Worm (Caenorhabditis elegans) whole organism, young adult: ENCODE data around the gene pyc-1.

ENCODE experiments used
- F33H1.4 ChIP-seq: fragments of 200-800 bp; sonication (Bioruptor generic); IDR thresholded peaks from 2 replicates; pipeline ENCODE4 v1.3.6; 2022; ENCODE audit warnings: missing genetic modification reagents, missing genetic modification characterization, missing compliant biosample characterization
- F39B2.1 ChIP-seq: fragments of 200-800 bp; sonication (Bioruptor generic); IDR thresholded peaks from 2 replicates; pipeline ENCODE4 v1.3.6; 2022; ENCODE audit warnings: missing genetic modification reagents, missing genetic modification characterization, missing compliant biosample characterization
- attf-3 ChIP-seq: fragments of 200-800 bp; sonication (Bioruptor generic); conservative IDR thresholded peaks from 2 replicates; pipeline ENCODE4 v1.3.6; 2022; ENCODE audit warnings: missing genetic modification reagents, missing genetic modification characterization, missing compliant biosample characterization
- ceh-91 ChIP-seq: fragments of 200-800 bp; sonication (Bioruptor generic); IDR thresholded peaks from 2 replicates; pipeline ENCODE4 v1.3.6; 2022; ENCODE audit warnings: missing genetic modification reagents, missing genetic modification characterization, missing compliant biosample characterization
- lag-1 ChIP-seq: fragments of 200-800 bp; sonication (Bioruptor generic); IDR thresholded peaks from 2 replicates; pipeline ENCODE4 v1.3.6; 2022; ENCODE audit warnings: missing genetic modification reagents, missing genetic modification characterization, missing compliant biosample characterization
- let-526 ChIP-seq: fragments of 200-800 bp; sonication (Bioruptor generic); IDR thresholded peaks from 2 replicates; pipeline ENCODE4 v1.3.6; 2022; ENCODE audit warnings: missing genetic modification reagents, missing genetic modification characterization, missing compliant biosample characterization
- pha-4 ChIP-seq: fragments of 150-350 bp; sonication (generic microtip); optimal IDR thresholded peaks from 2 replicates; lab custom pipeline; 2014; ENCODE audit warnings: missing biosample characterization, missing genetic modification reagents, missing genetic modification characterization
- sea-2 ChIP-seq: fragments of 200-800 bp; sonication (Bioruptor generic); IDR thresholded peaks from 2 replicates; pipeline ENCODE4 v1.3.6; 2022; ENCODE audit warnings: missing genetic modification characterization, missing compliant biosample characterization
- snpc-1.1 ChIP-seq: sonication (generic microtip); optimal IDR thresholded peaks from 2 replicates; lab custom pipeline; 2017; ENCODE audit warnings: missing genetic modification characterization, mild to moderate bottlenecking, missing compliant biosample characterization, antibody characterized with exemption, moderate library complexity, missing genotype, missing genetic modification reagents; ENCODE audit not compliant: insufficient read depth
- unc-130 ChIP-seq: sonication (generic microtip); optimal IDR thresholded peaks from 2 replicates; lab custom pipeline; 2016; ENCODE audit warnings: missing genetic modification reagents, missing genetic modification characterization, missing compliant biosample characterization

- TF ChIP-seq sea-2 = no peak
- no peak for TF ChIP-seq ceh-91
- no peak for TF ChIP-seq lag-1 (GFP tag; lab: Robert Waterston, UW)
- TF ChIP-seq attf-3 (GFP tag; lab: Robert Waterston, UW) = no peak
- TF ChIP-seq snpc-1.1 (tag; lab: Kevin White, UChicago) = no peak
- TF ChIP-seq let-526 (GFP tag; lab: Robert Waterston, UW) = no peak
- no peak for TF ChIP-seq F33H1.4 (GFP tag; lab: Robert Waterston, UW)
- no peak for TF ChIP-seq unc-130 (GFP tag; lab: Kevin White, UChicago)
- TF ChIP-seq pha-4 (tag; lab: Kevin White, UChicago) = no peak
- no peak for TF ChIP-seq F39B2.1 (GFP tag; lab: Robert Waterston, UW)
These were observed 27.0 kb downstream of the pyc-1 start for ce11 chrV:11795352-11795751.
